Fruit fly (Drosophila melanogaster): ENCODE measurements around the gene CG5916.

- TF ChIP-seq psq (optimal IDR thresholded peaks at IDR 0.05): no peak
- no peak for TF ChIP-seq ttk (optimal IDR thresholded peaks at IDR 0.05)
- no peak for TF ChIP-seq Sin3A (optimal IDR thresholded peaks at IDR 0.05)
Observed at dm6 chr3R:16157564-16158242, 10.9 kb downstream of the CG5916 start.

All from Kc167 (cell line).